Fruit fly (Drosophila melanogaster) S2 (cell line): ENCODE results near the gene msd1.

ENCODE experiments used
- CG8478 ChIP-seq: fragments of >200 bp; optimal IDR thresholded peaks from 2 replicates; lab custom pipeline; 2018
- CTCF ChIP-seq, 2 experiments: fragments of >200 bp; optimal IDR thresholded peaks; 2 replicates each; lab custom pipeline; 2018

The msd1 gene

DNA sequence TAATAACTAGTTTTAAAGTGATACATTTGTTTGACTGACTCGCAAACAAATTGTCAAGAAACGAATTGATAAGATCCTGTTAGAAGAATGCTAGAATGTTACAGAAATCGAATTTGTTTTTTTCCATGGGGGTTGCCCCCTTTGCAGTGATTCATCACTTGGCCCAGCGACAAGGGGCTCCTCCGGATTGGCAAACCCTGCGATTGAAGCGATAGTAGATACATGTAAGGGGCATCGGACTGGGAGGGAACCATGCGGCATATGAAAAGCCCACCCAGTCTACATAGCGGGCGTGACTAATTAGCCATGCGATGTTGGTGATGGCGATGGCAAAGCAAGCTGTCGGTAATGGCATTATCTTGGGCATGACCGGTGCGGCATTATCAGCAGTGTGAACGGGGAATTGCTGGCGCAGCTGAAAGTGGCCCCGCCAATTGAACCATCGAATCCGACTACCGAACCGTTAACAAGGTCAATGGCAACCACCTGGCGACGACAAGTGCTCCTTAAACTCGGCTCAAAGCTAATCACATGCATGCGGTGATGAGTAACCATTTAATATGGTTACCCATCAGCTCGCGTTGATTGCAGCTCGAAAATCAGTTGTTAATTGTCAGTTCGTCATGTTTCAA is 15.5 kb downstream of the msd1 start:
- no peak for TF ChIP-seq CG8478 (lab: Kevin White, UChicago)
- TF ChIP-seq CTCF (optimal IDR thresholded peaks at IDR 0.05; lab: Kevin White, UChicago), result no peak

DNA sequence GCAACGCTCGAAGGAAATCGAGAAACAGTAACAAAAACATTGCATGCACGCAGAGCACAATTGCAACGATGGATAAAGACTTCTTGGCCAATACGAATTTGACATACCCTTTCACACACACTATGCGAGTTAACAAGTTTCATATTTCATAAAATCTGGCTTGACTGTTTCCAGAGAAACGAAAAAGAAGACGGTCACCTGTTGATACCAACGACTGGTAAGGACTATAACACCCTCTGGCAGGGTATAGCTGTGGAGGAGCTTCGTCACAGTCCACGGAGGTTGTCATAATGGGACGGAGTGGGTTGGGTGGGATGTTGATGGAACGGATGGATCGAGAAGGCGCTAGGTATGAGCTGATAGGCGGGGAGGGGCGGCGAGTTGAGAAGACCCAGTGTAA is 16.7 kb downstream of the msd1 start:
- no peak for TF ChIP-seq CG8478 (lab: Kevin White, UChicago)
- no peak for TF ChIP-seq CTCF (optimal IDR thresholded peaks at IDR 0.05; lab: Kevin White, UChicago)

DNA sequence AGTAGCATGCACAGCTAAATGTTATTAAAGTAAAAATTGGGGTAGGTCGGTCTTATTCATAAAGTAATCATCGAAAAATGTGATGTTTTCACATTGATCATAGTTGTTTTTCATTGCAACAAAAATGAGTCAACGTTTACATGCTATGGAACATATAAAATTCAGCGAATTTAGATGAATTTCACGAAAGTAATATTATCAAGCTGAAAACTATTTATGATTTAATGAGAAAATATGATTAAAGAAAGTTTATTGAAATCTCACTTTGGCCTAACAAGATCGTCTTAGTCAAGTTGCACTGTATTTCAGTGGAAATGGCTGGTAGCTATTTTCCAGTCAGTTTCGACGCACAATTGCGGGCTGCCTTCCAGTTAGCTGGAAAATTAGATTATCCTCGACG is 17.4 kb downstream of the msd1 start:
- TF ChIP-seq CG8478 (lab: Kevin White, UChicago), result no peak
- no peak for TF ChIP-seq CTCF (optimal IDR thresholded peaks at IDR 0.05; lab: Kevin White, UChicago)

DNA sequence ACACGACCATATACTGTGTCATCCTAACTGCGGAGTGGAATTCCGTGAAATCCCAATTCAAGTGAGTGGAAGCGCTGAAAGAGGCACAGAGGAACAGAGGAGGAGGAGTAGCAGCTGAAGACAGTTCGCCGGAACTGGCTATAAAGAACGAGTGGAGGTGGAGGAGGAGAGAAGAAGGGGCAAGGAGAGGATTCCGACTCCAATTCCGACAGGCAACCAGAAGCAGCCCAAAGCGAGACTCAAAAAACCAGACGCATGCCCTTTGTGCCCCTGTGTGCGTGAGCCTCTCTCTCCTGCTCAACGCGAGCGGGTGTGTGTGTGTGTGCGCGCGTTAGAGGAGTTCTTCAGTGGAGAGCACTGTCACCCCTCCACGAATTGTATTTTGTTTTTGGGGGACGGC is 17.9 kb downstream of the msd1 start:
- TF ChIP-seq CTCF (optimal IDR thresholded peaks at IDR 0.05; lab: Kevin White, UChicago) (no peak), CG8478 (lab: Kevin White, UChicago) (no peak)

DNA sequence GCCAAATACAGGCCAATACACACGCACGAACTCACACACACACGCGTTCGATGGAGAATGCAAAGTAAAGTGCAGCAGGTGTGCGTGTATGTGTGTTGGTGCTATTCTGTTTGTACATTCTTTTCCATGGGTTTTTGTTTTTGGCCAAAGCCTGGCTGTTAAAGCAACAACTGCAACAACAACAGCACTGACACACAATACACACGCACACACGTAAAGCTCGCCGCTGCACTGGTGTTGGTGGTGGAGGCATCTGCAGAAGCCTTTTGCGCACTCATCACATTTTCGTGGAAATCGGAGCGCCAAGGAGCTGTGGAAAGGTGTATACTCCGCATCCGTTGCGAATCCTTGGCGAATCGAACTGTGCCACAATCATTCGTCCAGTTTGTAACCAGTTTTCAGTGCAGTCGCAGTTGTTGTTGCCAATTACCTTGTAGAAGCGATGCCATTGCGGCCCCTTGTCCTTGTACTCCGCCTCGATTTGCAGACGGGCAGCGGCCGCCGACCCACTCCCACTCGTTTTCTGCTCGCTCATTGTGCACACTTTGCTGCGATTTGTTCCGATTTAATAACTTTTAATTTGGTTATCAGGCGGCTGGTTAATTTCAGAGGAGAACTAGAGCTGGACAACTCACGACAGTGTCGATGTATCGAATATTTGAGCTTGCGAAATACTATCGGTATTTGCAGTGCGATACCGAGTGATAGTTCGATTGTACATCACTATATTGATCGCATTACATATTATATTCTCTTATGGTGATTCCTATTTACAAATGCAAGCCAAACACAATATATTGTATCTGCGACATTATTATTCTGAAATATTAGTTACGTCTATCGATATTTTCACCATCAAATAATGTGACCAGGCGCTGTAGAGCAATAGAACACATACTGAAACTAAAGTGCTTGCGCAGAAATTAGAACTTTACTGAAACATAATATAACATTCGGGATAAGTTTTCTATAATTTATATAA is 18.7 kb downstream of the msd1 start:
- peak in 1 of 2 experiments; percentile 18 for TF ChIP-seq CTCF (optimal IDR thresholded peaks at IDR 0.05; lab: Kevin White, UChicago)
- TF ChIP-seq CG8478 (lab: Kevin White, UChicago), result no peak

DNA sequence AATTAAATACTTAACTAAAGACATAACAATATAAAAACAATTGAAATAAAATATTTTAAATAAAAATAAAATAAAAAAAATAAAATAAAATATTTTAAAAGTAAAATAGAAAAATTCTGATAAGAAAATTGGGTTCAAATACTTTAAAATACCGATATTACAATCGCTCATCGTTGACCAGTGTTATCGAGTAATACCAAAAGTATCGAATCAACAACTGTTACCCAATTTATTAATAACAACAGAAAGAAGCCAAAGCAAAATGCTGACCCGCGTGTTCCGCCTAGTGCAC is 19.3 kb downstream of the msd1 start, which contains the start of gene CG9166:
Gene CG9166 (plus strand): TSS at position 193 of the 292 bp plus-strand sequence.
- TF ChIP-seq CG8478 (lab: Kevin White, UChicago) (no peak), CTCF (optimal IDR thresholded peaks at IDR 0.05; lab: Kevin White, UChicago) (no peak)

DNA sequence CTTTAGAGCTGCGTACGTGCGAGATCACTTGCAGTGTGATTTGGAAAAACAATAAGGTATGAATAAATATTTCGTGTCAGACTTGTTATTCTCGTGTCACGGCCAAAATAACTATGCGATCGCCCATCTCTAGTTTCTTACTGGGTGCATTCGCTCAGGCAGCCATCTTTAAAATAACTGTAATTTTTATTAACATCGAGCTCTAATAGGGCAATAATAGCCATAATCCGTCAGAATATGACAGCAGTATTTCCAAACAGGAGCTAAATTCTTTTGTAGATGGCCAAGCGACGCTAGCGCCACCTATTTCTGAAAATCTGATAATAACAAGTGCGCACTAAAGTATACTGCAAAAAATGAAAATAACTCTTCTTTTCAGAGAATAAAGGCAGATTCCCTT is 20.5 kb downstream of the msd1 start:
- no peak for TF ChIP-seq CG8478 (lab: Kevin White, UChicago)
- TF ChIP-seq CTCF (optimal IDR thresholded peaks at IDR 0.05; lab: Kevin White, UChicago), result peak; percentile 90 to 93

DNA sequence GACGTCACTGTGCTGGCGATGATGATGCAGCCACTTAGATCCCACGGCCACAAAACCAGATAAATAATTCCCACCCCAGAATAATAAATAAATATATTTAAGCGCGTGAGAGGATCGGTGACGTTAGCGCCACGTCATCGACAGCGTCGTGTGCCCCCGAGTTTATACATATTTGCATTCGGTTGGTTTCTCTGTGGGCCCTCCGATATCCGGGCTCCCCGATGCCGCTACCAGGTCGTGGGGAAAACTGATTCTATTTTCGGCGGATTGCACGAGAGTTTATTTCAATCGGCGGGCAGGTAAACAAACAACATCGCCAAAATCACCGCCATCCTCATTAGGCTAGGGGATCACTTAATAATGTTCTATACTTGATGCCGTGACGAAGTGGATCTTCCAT is 22.7 kb downstream of the msd1 start:
- no peak for TF ChIP-seq CG8478 (lab: Kevin White, UChicago)
- no peak for TF ChIP-seq CTCF (optimal IDR thresholded peaks at IDR 0.05; lab: Kevin White, UChicago)

DNA sequence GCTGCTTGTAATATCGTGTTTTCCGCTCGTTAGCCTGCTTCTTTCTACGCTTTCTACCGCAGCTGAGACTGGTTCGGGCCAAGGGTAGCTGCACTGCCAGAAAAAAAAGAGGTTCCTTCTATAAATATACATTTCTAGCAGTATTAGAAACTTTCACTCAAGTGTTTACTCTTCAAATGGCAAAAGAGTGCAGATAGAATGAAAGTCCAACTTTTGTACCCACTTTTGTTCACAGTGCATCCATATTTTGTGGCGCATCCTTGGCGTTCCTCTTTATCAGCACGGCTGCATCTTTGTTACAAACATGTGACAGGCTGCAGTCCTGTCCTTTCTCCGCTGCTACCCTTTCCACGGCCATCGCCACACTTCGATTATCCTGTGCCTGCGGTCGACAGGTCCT is 26.8 kb downstream of the msd1 start:
- TF ChIP-seq CG8478 (lab: Kevin White, UChicago) (no peak), CTCF (optimal IDR thresholded peaks at IDR 0.05; lab: Kevin White, UChicago) (no peak)

DNA sequence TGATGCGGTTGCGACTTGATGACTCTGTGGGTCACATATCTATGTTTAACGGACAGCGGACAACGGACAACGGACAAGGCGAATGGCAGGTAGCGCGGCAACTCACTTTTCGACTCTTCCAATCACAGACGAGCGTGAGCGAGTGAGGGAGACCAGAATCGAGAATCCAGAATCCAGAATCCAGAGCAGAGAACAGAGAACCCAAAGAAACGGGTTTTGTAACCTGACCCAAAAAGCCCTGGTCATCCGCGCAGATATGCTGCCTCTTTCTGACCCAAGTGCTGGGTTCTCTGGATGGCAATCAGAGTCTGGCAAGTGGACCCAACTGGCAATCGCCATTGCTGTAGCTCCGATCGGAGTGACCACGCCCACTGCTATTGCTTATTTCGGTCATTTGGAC is 32.8 kb downstream of the msd1 start:
- TF ChIP-seq CTCF (optimal IDR thresholded peaks at IDR 0.05; lab: Kevin White, UChicago) (no peak), CG8478 (lab: Kevin White, UChicago) (no peak)

DNA sequence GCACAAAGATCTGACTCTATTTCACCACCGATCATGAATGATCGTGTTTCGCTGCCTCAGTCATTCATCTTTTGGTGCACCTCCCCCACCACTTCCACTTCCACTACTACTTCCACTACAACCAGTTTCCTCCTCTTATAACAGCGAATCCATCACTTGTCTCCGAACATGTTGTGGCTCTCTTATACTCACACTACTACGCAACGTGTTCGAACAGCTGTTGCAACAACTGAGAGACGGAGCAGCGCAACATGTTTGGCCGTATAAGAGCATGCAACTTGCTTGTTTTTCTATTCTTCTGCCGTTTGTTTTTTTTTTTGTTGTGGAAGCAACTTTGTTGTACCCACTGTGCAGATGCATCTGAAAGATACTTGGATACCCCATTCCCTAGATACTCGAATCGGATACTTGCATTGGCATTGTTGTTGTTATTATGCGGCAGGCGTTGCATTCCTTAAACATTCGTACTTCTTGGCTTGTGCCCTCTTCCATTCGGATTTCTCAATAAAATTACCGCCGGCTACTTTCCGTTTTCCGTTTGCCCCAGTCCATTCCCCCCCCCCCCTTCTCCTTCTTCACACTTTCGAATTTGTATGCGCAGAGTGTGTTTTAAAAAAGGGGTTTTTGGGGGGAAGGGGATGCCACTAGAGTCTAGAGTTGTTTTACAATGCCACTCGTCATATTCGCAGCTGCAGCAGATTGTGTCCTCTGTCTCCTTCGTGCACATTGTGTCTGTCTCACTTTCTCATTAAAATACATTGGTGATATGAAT is 35.5 kb downstream of the msd1 start:
- TF ChIP-seq CTCF (optimal IDR thresholded peaks at IDR 0.05; lab: Kevin White, UChicago) (no peak), CG8478 (lab: Kevin White, UChicago) (no peak)

DNA sequence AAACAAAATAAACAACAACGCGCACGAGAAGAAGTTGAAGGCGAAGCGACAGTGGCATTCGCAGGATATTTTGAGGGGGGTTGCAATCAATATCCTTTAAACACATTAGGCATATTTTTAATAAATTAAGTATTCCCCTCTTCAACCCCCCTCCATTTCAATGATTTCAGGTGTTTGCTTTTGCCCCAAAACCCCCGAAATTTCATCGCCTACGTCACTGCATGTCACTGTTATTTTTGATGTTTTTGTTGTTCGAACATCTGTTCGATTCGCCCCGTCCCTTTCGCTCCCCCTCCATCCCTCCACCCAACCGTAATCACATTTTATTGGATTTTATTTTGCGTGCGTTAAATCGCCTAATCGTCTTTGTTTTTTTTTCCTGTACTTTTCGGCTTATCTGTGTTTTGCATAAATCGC is 36.7 kb downstream of the msd1 start:
- TF ChIP-seq CTCF (optimal IDR thresholded peaks at IDR 0.05; lab: Kevin White, UChicago) (no peak), CG8478 (lab: Kevin White, UChicago) (no peak)

DNA sequence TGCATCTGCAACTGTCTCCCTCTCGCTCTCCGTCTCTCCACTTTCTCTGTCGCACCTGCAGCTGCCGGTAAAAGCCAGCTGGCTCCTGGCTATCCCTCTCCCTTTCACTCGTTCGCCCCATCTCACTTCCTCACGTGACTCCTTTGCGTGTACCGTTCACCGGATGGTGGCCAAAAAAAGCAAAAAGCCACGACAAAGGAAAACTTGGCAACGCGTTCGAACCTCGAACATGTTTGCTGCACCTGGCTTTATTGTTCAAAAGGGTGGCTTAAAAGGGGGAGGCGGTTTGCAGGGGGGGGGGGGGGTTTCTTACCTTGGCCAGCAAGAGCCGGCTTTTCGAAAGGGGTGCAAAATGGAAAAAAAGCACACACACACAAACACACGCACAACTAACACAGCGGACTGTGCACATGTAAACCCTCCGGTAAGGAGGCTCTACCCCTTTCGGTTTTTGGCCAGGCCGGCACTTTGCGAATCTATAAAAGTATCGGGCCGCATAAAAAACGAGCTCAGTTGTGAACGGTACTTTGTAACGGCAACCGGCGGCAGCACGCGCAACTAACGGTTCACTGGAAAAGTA is 38.6 kb downstream of the msd1 start, which contains the start of gene ru:
Gene ru (plus strand): TSS at position 530 of the 580 bp plus-strand sequence.
- TF ChIP-seq CG8478 (lab: Kevin White, UChicago), result no peak
- no peak for TF ChIP-seq CTCF (optimal IDR thresholded peaks at IDR 0.05; lab: Kevin White, UChicago)

DNA sequence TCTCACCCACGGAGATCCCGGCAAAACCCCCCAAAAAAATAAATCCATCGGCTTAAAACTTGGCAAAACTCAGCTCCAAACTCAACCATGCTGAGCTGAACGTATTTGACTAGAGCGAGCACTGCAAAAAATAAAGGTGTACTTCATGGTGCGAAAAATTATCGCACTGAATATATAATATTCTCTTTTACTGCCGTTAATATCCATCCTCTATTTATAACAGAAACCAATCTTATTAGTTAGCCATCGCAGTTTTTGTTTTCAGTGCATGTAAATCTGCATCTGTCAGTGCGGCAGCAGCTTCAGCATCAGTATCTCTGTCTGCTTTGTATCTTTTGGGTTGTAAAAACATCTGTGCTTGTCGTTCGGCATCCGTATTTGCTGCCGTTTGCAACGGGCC is 39.4 kb downstream of the msd1 start:
- TF ChIP-seq CTCF (optimal IDR thresholded peaks at IDR 0.05; lab: Kevin White, UChicago), result no peak
- TF ChIP-seq CG8478 (lab: Kevin White, UChicago), result no peak
